Worm (Caenorhabditis elegans) whole organism, L2 larva: ENCODE data around the gene gstk-1.

Source experiments
- R02D3.7 ChIP-seq: fragments of 150-350 bp; optimal IDR thresholded peaks from 2 replicates; lab custom pipeline; 2014; ENCODE audit warnings: missing biosample characterization, missing genetic modification characterization
- aly-2 ChIP-seq: fragments of 150-350 bp; optimal IDR thresholded peaks from 2 replicates; lab custom pipeline; 2014; ENCODE audit warnings: missing biosample characterization, missing genetic modification characterization
- ceh-16 ChIP-seq: fragments of 150-350 bp; optimal IDR thresholded peaks from 2 replicates; lab custom pipeline; 2014; ENCODE audit warnings: missing biosample characterization, missing genetic modification characterization
- fos-1 ChIP-seq: fragments of 150-350 bp; optimal IDR thresholded peaks from 2 replicates; lab custom pipeline; 2014; ENCODE audit warnings: missing biosample characterization, missing genetic modification characterization
- lin-13 ChIP-seq: fragments of 150-350 bp; optimal IDR thresholded peaks from 2 replicates; lab custom pipeline; 2014; ENCODE audit warnings: missing biosample characterization, missing genetic modification reagents, missing genetic modification characterization
- mbf-1 ChIP-seq: sonication (generic microtip); optimal IDR thresholded peaks from 2 replicates; lab custom pipeline; 2017; ENCODE audit warnings: missing biosample characterization, missing genetic modification characterization
- mdl-1 ChIP-seq, 2 experiments: fragments of 150-350 bp in 1 of 2; sonication (generic microtip) in 1 of 2; optimal IDR thresholded peaks; 2 replicates each; lab custom pipeline; 2017; ENCODE audit warnings: missing biosample characterization in 2 of 2, missing genetic modification characterization in 2 of 2
- nhr-12 ChIP-seq: fragments of 150-350 bp; optimal IDR thresholded peaks from 2 replicates; lab custom pipeline; 2014; ENCODE audit warnings: missing biosample characterization, missing genetic modification characterization
- nhr-77 ChIP-seq: fragments of 150-350 bp; optimal IDR thresholded peaks from 2 replicates; lab custom pipeline; 2014; ENCODE audit warnings: missing biosample characterization, missing genetic modification characterization
- sem-4 ChIP-seq: fragments of 150-350 bp; optimal IDR thresholded peaks from 2 replicates; lab custom pipeline; 2014; ENCODE audit warnings: missing biosample characterization, missing genetic modification reagents, missing genetic modification characterization
- unc-62 ChIP-seq: fragments of 150-350 bp; optimal IDR thresholded peaks from 2 replicates; lab custom pipeline; 2014; ENCODE audit warnings: missing biosample characterization, missing genetic modification reagents, missing genetic modification characterization
- ztf-11 ChIP-seq: sonication (generic microtip); optimal IDR thresholded peaks from 2 replicates; lab custom pipeline; 2017; ENCODE audit warnings: missing biosample characterization, missing genetic modification characterization

- TF ChIP-seq ceh-16 (tag; lab: Kevin White, UChicago) (no peak), mbf-1 (tag; lab: Kevin White, UChicago) (no peak), mdl-1 (tag; optimal IDR thresholded peaks at IDR 0.05; lab: Kevin White, UChicago) (no peak), ztf-11 (no peak), nhr-77 (tag; lab: Kevin White, UChicago) (no peak), sem-4 (tag; lab: Kevin White, UChicago) (no peak), lin-13 (GFP tag; lab: Kevin White, UChicago) (no peak), fos-1 (tag; lab: Kevin White, UChicago) (peak; percentile 45), unc-62 (GFP tag; lab: Kevin White, UChicago) (no peak), aly-2 (no peak), R02D3.7 (tag; lab: Kevin White, UChicago) (no peak), nhr-12 (no peak)
Measured at ce11 chrII:9619995-9620535, 36.4 kb upstream of the gstk-1 start.
